Worm (Caenorhabditis elegans): Measurements from ENCODE around the gene F40G9.18.

Gene F40G9.18

DNA sequence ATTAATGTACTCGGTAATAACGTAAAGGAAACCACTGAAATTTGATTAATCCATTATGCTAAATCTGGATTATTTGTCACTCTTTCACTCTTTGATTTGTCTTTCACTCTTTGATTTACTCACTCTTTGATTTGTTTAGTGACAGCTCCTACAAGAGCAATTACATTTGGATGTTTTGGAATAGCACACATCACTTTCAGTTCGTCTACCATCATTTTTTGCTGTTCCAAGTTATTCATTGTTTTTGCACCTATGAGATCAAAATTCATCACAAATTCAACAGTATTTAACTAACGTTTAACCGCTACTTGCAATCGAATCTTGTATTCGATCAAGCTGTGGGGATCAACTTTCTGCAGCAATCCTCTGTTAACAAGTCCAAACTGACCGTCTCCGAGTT is 20.2 kb downstream of the F40G9.18 start:
- TF ChIP-seq nhr-28 (tag; optimal IDR thresholded peaks at IDR 0.05) (no peak), efl-1 (optimal IDR thresholded peaks at IDR 0.05) (no peak), efl-1 (GFP tag; optimal IDR thresholded peaks at IDR 0.05 in 1 of 2) (peak in 1 of 2 experiments; percentile 69), nhr-90 (tag; optimal IDR thresholded peaks at IDR 0.05; ENCODE audit: poor library complexity) (no peak), mef-2 (tag; optimal IDR thresholded peaks at IDR 0.05) (no peak)

DNA sequence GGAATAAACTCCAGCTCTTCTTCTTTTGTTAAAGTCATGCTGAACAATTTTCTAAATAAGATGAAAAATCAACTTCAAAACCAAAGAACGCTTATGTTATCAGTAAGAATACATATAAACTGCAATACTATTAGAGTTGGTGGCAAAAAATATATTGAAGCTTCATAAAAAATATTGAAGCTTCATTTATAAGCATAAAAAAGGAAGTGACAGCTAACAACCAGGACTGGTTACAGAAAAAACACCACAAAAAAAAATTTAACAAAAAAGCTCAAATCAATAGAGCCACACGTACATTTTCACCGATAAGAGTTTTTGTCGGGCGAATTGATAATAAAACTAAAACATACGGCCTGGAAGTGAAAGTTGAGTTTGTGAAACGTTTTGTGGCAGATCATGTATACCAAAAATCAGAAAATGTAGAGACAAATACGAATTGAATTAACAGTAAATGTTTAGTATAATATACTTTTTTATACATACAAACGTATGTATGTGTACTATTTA is 21.8 kb downstream of the F40G9.18 start, which contains the start of gene sqst-5:
Gene sqst-5, minus strand, starts transcription at position 51 of the 507 bp plus-strand sequence.
- TF ChIP-seq unc-130 (tag; optimal IDR thresholded peaks at IDR 0.05), result no peak
- TF ChIP-seq tbx-2 (tag; optimal IDR thresholded peaks at IDR 0.05), result no peak
- peak; percentile 36 for TF ChIP-seq elt-2 (tag; optimal IDR thresholded peaks at IDR 0.05)
- no peak for TF ChIP-seq mab-9 (GFP tag; IDR thresholded peaks at IDR 0.05)
- no peak for TF ChIP-seq sup-37 (GFP tag; optimal IDR thresholded peaks at IDR 0.05)
- TF ChIP-seq nhr-19 (GFP tag; conservative IDR thresholded peaks at IDR 0.05), result no peak

DNA sequence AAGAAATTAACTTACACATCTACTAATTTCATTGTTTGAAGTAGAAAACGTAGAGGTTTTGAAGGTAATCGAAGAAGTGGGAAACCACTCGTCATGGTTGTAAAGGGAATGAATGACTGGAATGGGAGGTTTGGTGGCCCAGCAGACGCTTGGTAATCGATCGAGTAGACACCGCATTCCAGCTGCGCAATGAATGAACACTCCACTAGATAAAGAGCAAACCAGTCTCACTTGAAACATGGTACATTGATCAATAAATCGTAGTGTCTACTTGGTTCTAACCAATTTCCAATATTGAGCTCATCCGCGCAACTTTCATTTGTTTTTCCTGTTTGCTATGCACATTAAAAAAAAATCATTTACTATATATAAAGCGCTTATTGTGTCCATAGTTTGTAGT is 23.0 kb downstream of the F40G9.18 start, which contains the start of gene fbxb-84:
Gene fbxb-84, minus strand, starts transcription at position 101 of the 400 bp plus-strand sequence.
- no peak for TF ChIP-seq nhr-237 (tag; optimal IDR thresholded peaks at IDR 0.05)
- no peak for TF ChIP-seq ces-1 (GFP tag; optimal IDR thresholded peaks at IDR 0.05)
- TF ChIP-seq nhr-77 (tag; optimal IDR thresholded peaks at IDR 0.05), result no peak
- no peak for TF ChIP-seq nhr-19 (GFP tag; conservative IDR thresholded peaks at IDR 0.05)
- TF ChIP-seq pax-3 (tag; optimal IDR thresholded peaks at IDR 0.05), result no peak
- no peak for TF ChIP-seq elt-2 (tag; optimal IDR thresholded peaks at IDR 0.05)
- TF ChIP-seq ceh-63 (GFP tag; optimal IDR thresholded peaks at IDR 0.05), result no peak
- no peak for TF ChIP-seq alr-1 (tag; optimal IDR thresholded peaks at IDR 0.05; ENCODE audit: borderline replicate concordance)
- TF ChIP-seq nhr-11 (tag; optimal IDR thresholded peaks at IDR 0.05), result no peak
- TF ChIP-seq ceh-88 (GFP tag; IDR thresholded peaks at IDR 0.05), result no peak
- no peak for TF ChIP-seq fkh-4 (tag; optimal IDR thresholded peaks at IDR 0.05; ENCODE audit: borderline replicate concordance)
- TF ChIP-seq aly-2 (tag; optimal IDR thresholded peaks at IDR 0.05), result no peak
- TF ChIP-seq dpl-1 (GFP tag; optimal IDR thresholded peaks at IDR 0.05), result no peak
- no peak for TF ChIP-seq mdl-1 (tag; optimal IDR thresholded peaks at IDR 0.05)
- no peak for TF ChIP-seq lin-39 (tag; optimal IDR thresholded peaks at IDR 0.05)
- no peak for TF ChIP-seq swsn-7 (tag; optimal IDR thresholded peaks at IDR 0.05)
- TF ChIP-seq pqm-1 (tag; optimal IDR thresholded peaks at IDR 0.05), result no peak
- no peak for TF ChIP-seq nhr-85 (tag)
- TF ChIP-seq irx-1 (tag; optimal IDR thresholded peaks at IDR 0.05), result no peak

DNA sequence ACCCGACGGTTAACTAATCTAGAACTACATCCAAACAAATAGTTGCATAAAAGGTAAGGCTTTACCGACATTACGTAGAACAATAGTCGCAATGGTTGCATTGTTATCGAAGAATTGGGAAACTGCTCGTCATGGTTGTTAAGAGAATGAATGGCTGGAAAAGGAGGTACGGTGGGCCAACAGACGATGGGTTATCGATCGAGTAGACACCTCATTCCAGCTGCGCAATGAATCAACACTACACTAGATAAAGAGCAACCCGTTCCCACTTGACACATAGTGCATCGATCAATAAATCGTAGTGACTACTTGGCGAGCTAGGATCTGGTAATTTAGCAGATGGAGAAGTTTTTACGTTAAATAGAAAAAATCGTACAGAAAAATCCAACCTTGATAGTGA is 24.3 kb downstream of the F40G9.18 start, which contains the start of the genes T17A3.12 and fbxb-83:
Gene T17A3.12, minus strand, starts transcription at position 101 of the 400 bp plus-strand sequence.
Gene fbxb-83, minus strand, starts transcription at position 134 of the 400 bp plus-strand sequence.
- TF ChIP-seq sptf-1 (tag; optimal IDR thresholded peaks at IDR 0.05), result no peak

DNA sequence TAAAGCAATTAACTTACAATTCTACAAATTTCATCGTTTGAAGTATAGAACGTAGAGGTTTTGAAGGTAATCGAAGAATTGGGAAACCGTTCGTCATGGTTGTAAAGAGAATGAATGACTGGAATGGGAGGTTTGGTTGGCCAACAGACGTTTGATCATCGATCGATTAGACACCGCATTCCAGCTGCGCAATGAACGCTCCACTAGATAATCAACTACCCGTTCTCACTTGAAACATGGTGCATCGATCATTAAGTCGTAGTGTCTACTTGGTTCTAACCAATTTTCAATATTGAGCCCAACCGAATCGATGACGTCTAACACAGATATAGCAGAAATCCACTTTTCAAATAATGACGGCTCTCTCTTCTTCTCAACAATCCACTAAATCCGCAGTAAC is 26.3 kb downstream of the F40G9.18 start, which contains the start of gene fbxb-82:
Gene fbxb-82, minus strand, starts transcription at position 101 of the 400 bp plus-strand sequence.
- TF ChIP-seq efl-1 (optimal IDR thresholded peaks at IDR 0.05), result no peak
- peak in 1 of 2 experiments; percentile 1 for TF ChIP-seq efl-1 (GFP tag; optimal IDR thresholded peaks at IDR 0.05 in 1 of 2)
- no peak for TF ChIP-seq lin-13 (GFP tag; optimal IDR thresholded peaks at IDR 0.05)

DNA sequence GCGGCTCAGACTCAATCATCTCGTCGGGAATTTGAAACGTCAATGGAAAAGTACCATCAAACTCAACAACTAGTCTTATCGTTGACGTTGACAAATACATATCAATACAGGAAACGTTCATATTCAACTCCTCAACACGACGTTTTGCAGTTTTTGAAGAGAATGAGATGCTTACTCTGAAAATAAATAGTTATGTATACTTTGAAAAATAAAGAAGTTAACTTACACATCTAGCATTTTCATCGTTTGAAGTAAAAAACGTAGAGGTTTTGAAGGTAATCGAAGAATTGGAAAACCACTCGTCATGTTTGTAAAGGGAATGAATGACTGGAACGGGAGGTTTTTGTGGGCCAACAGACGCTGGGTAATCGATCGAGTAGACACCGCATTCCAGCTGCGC is 28.5 kb downstream of the F40G9.18 start, which contains the start of gene fbxb-81:
Gene fbxb-81, minus strand, starts transcription at position 314 of the 400 bp plus-strand sequence.
- TF ChIP-seq nhr-90 (tag; optimal IDR thresholded peaks at IDR 0.05; ENCODE audit: poor library complexity) (no peak), elt-3 (tag; optimal IDR thresholded peaks at IDR 0.05) (no peak), alr-1 (tag; optimal IDR thresholded peaks at IDR 0.05; ENCODE audit: borderline replicate concordance) (no peak), unc-86 (tag; optimal IDR thresholded peaks at IDR 0.05) (no peak), ama-1 (optimal IDR thresholded peaks at IDR 0.05) (no peak), pax-3 (tag; optimal IDR thresholded peaks at IDR 0.05) (no peak)

All from whole organism, L1 larva.